Worm (Caenorhabditis elegans): ENCODE results near the gene Y69A2AR.28.

DNA sequence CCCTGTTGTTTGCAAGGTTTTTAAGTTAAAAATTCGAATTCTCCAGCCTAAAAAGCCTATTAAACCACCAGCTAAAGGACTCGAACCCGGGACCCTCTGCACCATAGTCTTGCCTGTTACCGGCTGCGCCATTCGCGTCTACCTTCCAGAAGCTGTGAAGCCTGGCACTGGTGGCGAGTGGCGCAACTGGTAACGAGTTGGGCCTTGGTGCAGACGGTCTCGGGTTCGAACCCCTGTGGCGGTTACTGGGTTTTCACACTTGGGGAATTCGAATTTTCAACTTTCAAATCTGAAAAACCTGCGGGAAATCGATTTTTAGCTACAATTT is 10.0 kb downstream of the Y69A2AR.28 start:
- no peak for TF ChIP-seq lin-14 (GFP tag; optimal IDR thresholded peaks at IDR 0.05)
- no peak for TF ChIP-seq elt-3 (tag; optimal IDR thresholded peaks at IDR 0.05)
- no peak for TF ChIP-seq blmp-1 (tag; optimal IDR thresholded peaks at IDR 0.05)
